Fruit fly (Drosophila melanogaster) whole organism, embryonic: ENCODE data around the gene CG5062.

ENCODE experiments used
- Antp ChIP-seq: fragments of 200-800 bp; sonication (Bioruptor generic); optimal IDR thresholded peaks from 3 replicates; lab custom pipeline; 2016; ENCODE audit warnings: missing biosample characterization, missing genetic modification characterization
- Atf-2 ChIP-seq: fragments of 200-800 bp; sonication (Bioruptor generic); optimal IDR thresholded peaks from 2 replicates; lab custom pipeline; 2016; ENCODE audit warnings: missing biosample characterization, missing genetic modification characterization
- CG10147 ChIP-seq: fragments of 200-800 bp; sonication (Bioruptor generic); optimal IDR thresholded peaks from 2 replicates; lab custom pipeline; 2019; ENCODE audit warnings: missing biosample characterization, mild to moderate bottlenecking, missing genetic modification characterization, moderate library complexity
- CG11085 ChIP-seq: fragments of 200-800 bp; sonication (Bioruptor generic); IDR thresholded peaks from 2 replicates; pipeline ENCODE4 v1.3.6; 2022; ENCODE audit warnings: missing biosample characterization, missing genetic modification characterization
- CG12155 ChIP-seq: fragments of 200-800 bp; sonication (Bioruptor generic); optimal IDR thresholded peaks from 3 replicates; lab custom pipeline; 2016; ENCODE audit warnings: missing biosample characterization, missing genetic modification characterization
- CG12236 ChIP-seq: fragments of 200-800 bp; sonication (Bioruptor generic); optimal IDR thresholded peaks from 2 replicates; lab custom pipeline; 2016; ENCODE audit warnings: missing biosample characterization, missing genetic modification characterization
- CG12744 ChIP-seq: fragments of 200-800 bp; sonication (Bioruptor generic); optimal IDR thresholded peaks from 2 replicates; lab custom pipeline; 2016; ENCODE audit warnings: missing biosample characterization, missing genetic modification characterization
- CG12942 ChIP-seq: fragments of 200-800 bp; sonication (Bioruptor generic); optimal IDR thresholded peaks from 3 replicates; lab custom pipeline; 2016; ENCODE audit warnings: missing biosample characterization, missing genetic modification characterization
- CG13894 ChIP-seq: fragments of 200-800 bp; sonication (Bioruptor generic); optimal IDR thresholded peaks from 3 replicates; lab custom pipeline; 2018; ENCODE audit warnings: missing biosample characterization, mild to moderate bottlenecking, missing genetic modification characterization, moderate library complexity
- CG14441 ChIP-seq: fragments of 200-800 bp; sonication (Bioruptor generic); IDR thresholded peaks from 2 replicates; pipeline ENCODE4 v1.3.6; 2022; ENCODE audit warnings: missing biosample characterization, missing genetic modification characterization
- CG15696 ChIP-seq: fragments of 200-800 bp; sonication (Bioruptor generic); optimal IDR thresholded peaks from 2 replicates; lab custom pipeline; 2019; ENCODE audit warnings: missing biosample characterization, mild to moderate bottlenecking, missing genetic modification characterization, moderate library complexity
- CG16815 ChIP-seq: fragments of 200-800 bp; sonication (Bioruptor generic); optimal IDR thresholded peaks from 3 replicates; lab custom pipeline; 2017; ENCODE audit warnings: missing biosample characterization, mild to moderate bottlenecking, missing genetic modification characterization
- CG16863 ChIP-seq: fragments of 200-800 bp; sonication (Bioruptor generic); optimal IDR thresholded peaks from 3 replicates; lab custom pipeline; 2016; ENCODE audit warnings: missing biosample characterization, missing genetic modification characterization
- CG18599 ChIP-seq: fragments of 200-800 bp; sonication (Bioruptor generic); optimal IDR thresholded peaks from 3 replicates; lab custom pipeline; 2017; ENCODE audit warnings: missing biosample characterization, missing genetic modification characterization, mild to moderate bottlenecking, moderate library complexity, missing genetic modification reagents
- CG18619 ChIP-seq: fragments of 200-800 bp; sonication (Bioruptor generic); optimal IDR thresholded peaks from 3 replicates; lab custom pipeline; 2017; ENCODE audit warnings: missing biosample characterization, mild to moderate bottlenecking, missing genetic modification characterization
- CG30020 ChIP-seq: fragments of 200-800 bp; optimal IDR thresholded peaks from 2 replicates; lab custom pipeline; 2019; ENCODE audit warnings: missing biosample characterization, mild to moderate bottlenecking, missing genetic modification characterization, moderate library complexity
- CG6254 ChIP-seq: fragments of 200-800 bp; sonication (Bioruptor generic); optimal IDR thresholded peaks from 3 replicates; lab custom pipeline; 2017; ENCODE audit warnings: mild to moderate bottlenecking, missing biosample characterization, missing genetic modification reagents, missing genetic modification characterization
- CTCF ChIP-seq: fragments of 200-800 bp; sonication (Bioruptor generic); optimal IDR thresholded peaks from 2 replicates; lab custom pipeline; 2017; ENCODE audit warnings: missing biosample characterization, mild to moderate bottlenecking, missing genetic modification characterization, moderate library complexity
- Camta ChIP-seq: fragments of 200-800 bp; sonication (Bioruptor generic); optimal IDR thresholded peaks from 2 replicates; lab custom pipeline; 2016; ENCODE audit warnings: missing biosample characterization, missing genetic modification characterization
- D19A ChIP-seq: fragments of 200-800 bp; optimal IDR thresholded peaks from 3 replicates; lab custom pipeline; 2019; ENCODE audit warnings: missing biosample characterization, mild to moderate bottlenecking, missing genetic modification characterization, moderate library complexity
- D19B ChIP-seq: fragments of 200-800 bp; sonication (Bioruptor generic); optimal IDR thresholded peaks from 2 replicates; lab custom pipeline; 2017; ENCODE audit warnings: missing biosample characterization, mild to moderate bottlenecking, missing genetic modification characterization
- Deaf1 ChIP-seq: fragments of 200-800 bp; optimal IDR thresholded peaks from 3 replicates; lab custom pipeline; 2019; ENCODE audit warnings: missing biosample characterization, mild to moderate bottlenecking, missing genetic modification characterization, moderate library complexity
- E2f1 ChIP-seq: fragments of 200-800 bp; sonication (Bioruptor generic); IDR thresholded peaks from 2 replicates; pipeline ENCODE4 v1.3.6; 2022; ENCODE audit warnings: missing biosample characterization, missing genetic modification characterization
- HLH3B ChIP-seq: fragments of 200-800 bp; sonication (Bioruptor generic); IDR thresholded peaks from 2 replicates; pipeline ENCODE4 v1.3.6; 2022; ENCODE audit warnings: missing biosample characterization, missing genetic modification characterization
- Hand ChIP-seq: fragments of 200-800 bp; sonication (Bioruptor generic); optimal IDR thresholded peaks from 2 replicates; lab custom pipeline; 2017; ENCODE audit warnings: mild to moderate bottlenecking, missing biosample characterization, missing genetic modification reagents, missing genetic modification characterization
- HmgD ChIP-seq: fragments of 200-800 bp; sonication (Bioruptor generic); optimal IDR thresholded peaks from 3 replicates; lab custom pipeline; 2016; ENCODE audit warnings: missing biosample characterization, missing genetic modification characterization
- MBD-R2 ChIP-seq: fragments of 200-800 bp; sonication (Bioruptor generic); IDR thresholded peaks from 2 replicates; pipeline ENCODE4 v1.3.6; 2022; ENCODE audit warnings: missing biosample characterization, missing genetic modification characterization
- Med ChIP-seq: fragments of 200-800 bp; sonication (Bioruptor generic); peaks from one replicate; lab custom pipeline; 2016; ENCODE audit warnings: missing biosample characterization, missing genetic modification characterization, mild to moderate bottlenecking, inconsistent platforms, moderate library complexity
- Pdp1 ChIP-seq, 2 experiments: fragments of 200-800 bp; sonication (Bioruptor generic); optimal IDR thresholded peaks; 3 replicates each; lab custom pipeline; 2016; ENCODE audit warnings: missing biosample characterization in 2 of 2, missing genetic modification characterization in 2 of 2, mild to moderate bottlenecking in 1 of 2, moderate library complexity in 1 of 2
- Sox102F ChIP-seq: fragments of 200-800 bp; sonication (Bioruptor generic); optimal IDR thresholded peaks from 2 replicates; lab custom pipeline; 2018; ENCODE audit warnings: missing biosample characterization, mild to moderate bottlenecking, missing genetic modification characterization, moderate library complexity
- Taf1 ChIP-seq: fragments of 200-800 bp; sonication (Bioruptor generic); IDR thresholded peaks from 2 replicates; pipeline ENCODE4 v1.3.6; 2022; ENCODE audit warnings: missing biosample characterization, missing genetic modification characterization
- Xrp1 ChIP-seq: fragments of 200-800 bp; sonication (Bioruptor generic); IDR thresholded peaks from 2 replicates; pipeline ENCODE4 v1.3.6; 2022; ENCODE audit warnings: missing biosample characterization, missing genetic modification characterization
- abd-A ChIP-seq: fragments of 200-800 bp; sonication (Bioruptor generic); optimal IDR thresholded peaks from 3 replicates; lab custom pipeline; 2019; ENCODE audit warnings: missing biosample characterization, mild to moderate bottlenecking, missing genetic modification characterization, moderate library complexity
- ac ChIP-seq: fragments of 200-800 bp; sonication (Bioruptor generic); optimal IDR thresholded peaks from 3 replicates; lab custom pipeline; 2017; ENCODE audit warnings: missing biosample characterization, mild to moderate bottlenecking, missing genetic modification characterization
- cg ChIP-seq: fragments of 200-800 bp; sonication (Bioruptor generic); optimal IDR thresholded peaks from 3 replicates; lab custom pipeline; 2019; ENCODE audit warnings: missing biosample characterization, mild to moderate bottlenecking, missing genetic modification characterization, moderate library complexity
- dan ChIP-seq: fragments of 200-800 bp; sonication (Bioruptor generic); IDR thresholded peaks from 2 replicates; pipeline ENCODE4 v1.3.6; 2022; ENCODE audit warnings: missing biosample characterization, missing genetic modification characterization
- dati ChIP-seq: fragments of 200-800 bp; sonication (Bioruptor generic); IDR thresholded peaks from 2 replicates; pipeline ENCODE4 v1.3.6; 2022; ENCODE audit warnings: missing biosample characterization, missing genetic modification characterization
- gcm2 ChIP-seq: fragments of 200-800 bp; sonication (Bioruptor generic); optimal IDR thresholded peaks from 2 replicates; lab custom pipeline; 2016; ENCODE audit warnings: missing biosample characterization, missing genetic modification characterization
- her ChIP-seq: fragments of 200-800 bp; sonication (Bioruptor generic); optimal IDR thresholded peaks from 2 replicates; lab custom pipeline; 2016; ENCODE audit warnings: missing biosample characterization, missing genetic modification characterization
- phol ChIP-seq: fragments of 200-800 bp; sonication (Bioruptor generic); optimal IDR thresholded peaks from 3 replicates; lab custom pipeline; 2018; ENCODE audit warnings: missing biosample characterization, mild to moderate bottlenecking, missing genetic modification characterization, moderate library complexity
- stwl ChIP-seq: fragments of 200-800 bp; sonication (Bioruptor generic); optimal IDR thresholded peaks from 3 replicates; lab custom pipeline; 2018; ENCODE audit warnings: missing biosample characterization, mild to moderate bottlenecking, missing genetic modification characterization, moderate library complexity
- tgo ChIP-seq: fragments of 200-800 bp; sonication (Bioruptor generic); IDR thresholded peaks from 3 replicates; pipeline ENCODE4 v1.3.6; 2022; ENCODE audit warnings: missing biosample characterization, missing genetic modification characterization
- tup ChIP-seq: fragments of 200-800 bp; sonication (Bioruptor generic); optimal IDR thresholded peaks from 2 replicates; lab custom pipeline; 2016; ENCODE audit warnings: missing biosample characterization, mild to moderate bottlenecking, missing genetic modification characterization, moderate library complexity
- yki ChIP-seq: fragments of >200 bp; optimal IDR thresholded peaks from 3 replicates; lab custom pipeline; 2018
- zf30C ChIP-seq: fragments of 200-800 bp; sonication (Bioruptor generic); optimal IDR thresholded peaks from 3 replicates; lab custom pipeline; 2018; ENCODE audit warnings: missing biosample characterization, mild to moderate bottlenecking, missing genetic modification characterization
- zfh1 ChIP-seq: fragments of 200-800 bp; sonication (Bioruptor generic); IDR thresholded peaks from 3 replicates; pipeline ENCODE4 v1.3.6; 2022; ENCODE audit warnings: missing biosample characterization, missing genetic modification characterization

Gene CG5062

dm6 chrX:5189312-5189711 lies 7.1 kb upstream of the CG5062 start:
- TF ChIP-seq D19B (GFP tag; lab: Kevin White, UChicago) (peak; percentile 15), HmgD (no peak)

DNA sequence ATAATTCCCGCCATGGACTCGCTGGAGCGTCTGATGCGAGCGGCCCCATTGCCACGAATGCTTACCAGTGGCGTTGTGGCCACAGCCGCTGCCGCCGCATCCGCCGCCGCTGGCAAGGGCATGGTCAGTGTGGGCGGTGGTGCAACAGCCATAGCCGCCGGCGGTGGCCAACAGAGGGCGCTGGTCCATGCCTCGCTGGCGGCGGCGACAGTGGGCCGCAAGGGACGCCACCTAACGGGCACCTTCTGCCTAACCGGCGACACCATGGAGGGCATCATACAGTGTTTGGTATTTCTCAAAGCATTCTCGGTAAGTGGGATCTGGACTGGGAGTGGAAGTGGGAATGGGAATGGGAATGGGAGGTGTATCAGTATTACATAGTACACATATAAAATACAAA lies 5.0 kb upstream of the CG5062 start:
- no peak for TF ChIP-seq dati
- peak; percentile 86 for TF ChIP-seq CTCF (GFP tag; lab: Kevin White, UChicago)

- TF ChIP-seq CG16815 (no peak), stwl (tag; lab: Kevin White, UChicago) (peak; percentile 59), Pdp1 (GFP tag; optimal IDR thresholded peaks at IDR 0.05; lab: Kevin White, UChicago) (peak in 1 of 2 experiments; percentile 65), D19A (tag; lab: Kevin White, UChicago) (no peak), CG15696 (peak; percentile 13), Antp (no peak), CG10147 (GFP tag; lab: Kevin White, UChicago) (no peak), dan (no peak), Atf-2 (GFP tag; lab: Kevin White, UChicago) (no peak), gcm2 (no peak), zf30C (GFP tag; lab: Kevin White, UChicago) (no peak), CG18619 (no peak), Xrp1 (peak; percentile 20; the same call in 1 of the 2 replicates), CG12942 (no peak), her (GFP tag; lab: Kevin White, UChicago) (no peak), tgo (GFP tag; lab: Robert Waterston, UW) (no peak), yki (lab: Kevin White, UChicago) (no peak), phol (tag; lab: Kevin White, UChicago) (no peak), Camta (GFP tag; lab: Kevin White, UChicago) (no peak), CG6254 (GFP tag; lab: Kevin White, UChicago) (no peak), tup (GFP tag; lab: Kevin White, UChicago) (no peak)
These were observed 14.0 kb downstream of the CG5062 start for dm6 chrX:5168193-5168592.

DNA sequence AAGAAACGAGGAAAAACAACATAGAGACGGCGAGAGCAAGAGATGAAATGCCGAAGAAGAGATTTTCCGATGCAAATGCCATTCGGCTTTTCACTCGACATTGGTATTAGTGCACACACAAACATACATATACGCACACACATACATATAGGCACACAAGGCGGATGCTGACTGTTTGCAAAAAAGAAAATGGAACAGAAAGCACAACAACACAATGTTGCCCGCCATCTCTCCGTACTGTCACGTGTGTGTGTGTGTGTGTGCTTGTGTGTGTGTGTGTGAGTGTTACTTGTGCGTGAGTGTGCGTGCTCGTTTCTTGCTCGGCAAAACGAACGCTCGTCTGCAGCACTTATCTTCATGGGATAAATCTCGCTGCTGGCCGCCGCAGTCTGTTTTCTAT lies 17.2 kb downstream of the CG5062 start:
- no peak for TF ChIP-seq ac
- TF ChIP-seq CG12236 (GFP tag; lab: Kevin White, UChicago) = no peak
- TF ChIP-seq CG18599 (GFP tag; lab: Kevin White, UChicago) = no peak
- TF ChIP-seq Taf1 = no peak
- no peak for TF ChIP-seq CG12155
- TF ChIP-seq CG30020 = no peak
- TF ChIP-seq CG11085 (GFP tag; lab: Robert Waterston, UW) = no peak
- TF ChIP-seq Deaf1 (tag; lab: Kevin White, UChicago) = peak; percentile 93
- TF ChIP-seq CG13894 = peak; percentile 3
- no peak for TF ChIP-seq Hand (GFP tag; lab: Kevin White, UChicago)
- TF ChIP-seq CG14441 (GFP tag; lab: Robert Waterston, UW) = no peak
- no peak for TF ChIP-seq CG16863 (GFP tag; lab: Kevin White, UChicago)
- TF ChIP-seq zfh1 (GFP tag; lab: Robert Waterston, UW) = no peak
- no peak for TF ChIP-seq Sox102F
- TF ChIP-seq Med (GFP tag; lab: Kevin White, UChicago) = no peak
- peak; percentile 31 for TF ChIP-seq abd-A (tag; lab: Kevin White, UChicago)
- peak; percentile 45 for TF ChIP-seq cg (GFP tag; lab: Kevin White, UChicago)
- TF ChIP-seq E2f1 = no peak
- TF ChIP-seq MBD-R2 (GFP tag; lab: Robert Waterston, UW) = no peak
- TF ChIP-seq HLH3B = no peak
- TF ChIP-seq CG12744 (GFP tag; lab: Kevin White, UChicago) = no peak
